Worm (Caenorhabditis elegans): ENCODE results near the gene hpo-15.

ce11 chrV:5559882-5560281, 46.3 kb upstream of the hpo-15 start:
- TF ChIP-seq dao-5 (tag; optimal IDR thresholded peaks at IDR 0.05) = no peak
- TF ChIP-seq him-1 (tag; optimal IDR thresholded peaks at IDR 0.05) = no peak
- TF ChIP-seq W03F9.2 (tag; optimal IDR thresholded peaks at IDR 0.05) = no peak
